Worm (Caenorhabditis elegans) whole organism, late embryonic: ENCODE measurements around the gene F26D11.2.

Source experiments
- C38D4.7 ChIP-seq: fragments of 200-800 bp; sonication (Bioruptor generic); optimal IDR thresholded peaks from 2 replicates; lab custom pipeline; 2018; ENCODE audit warnings: mild to moderate bottlenecking, missing genetic modification characterization, moderate library complexity, missing compliant biosample characterization
- ahr-1 ChIP-seq: sonication (generic microtip); optimal IDR thresholded peaks from 2 replicates; lab custom pipeline; 2016; ENCODE audit warnings: missing genetic modification characterization, missing compliant biosample characterization
- ama-1 ChIP-seq: fragments of 150-350 bp; optimal IDR thresholded peaks from 2 replicates; lab custom pipeline; 2014
- ceh-14 ChIP-seq: sonication (generic microtip); optimal IDR thresholded peaks from 2 replicates; lab custom pipeline; 2016; ENCODE audit warnings: missing genotype, missing genetic modification characterization, missing compliant biosample characterization
- ceh-18 ChIP-seq: sonication (generic microtip); optimal IDR thresholded peaks from 2 replicates; lab custom pipeline; 2016; ENCODE audit warnings: missing genetic modification characterization, missing compliant biosample characterization
- ceh-24 ChIP-seq: sonication (generic microtip); optimal IDR thresholded peaks from 2 replicates; lab custom pipeline; 2016; ENCODE audit warnings: mild to moderate bottlenecking, missing genetic modification characterization, missing compliant biosample characterization
- ceh-31 ChIP-seq: sonication (generic microtip); optimal IDR thresholded peaks from 2 replicates; lab custom pipeline; 2016; ENCODE audit warnings: missing genetic modification characterization, missing compliant biosample characterization
- ceh-34 ChIP-seq: sonication (generic microtip); optimal IDR thresholded peaks from 2 replicates; lab custom pipeline; 2016; ENCODE audit warnings: mild to moderate bottlenecking, missing genetic modification characterization, missing compliant biosample characterization
- ceh-6 ChIP-seq: fragments of 200-800 bp; sonication (Bioruptor generic); optimal IDR thresholded peaks from 2 replicates; lab custom pipeline; 2018; ENCODE audit warnings: mild to moderate bottlenecking, missing genetic modification characterization, missing compliant biosample characterization
- ceh-9 ChIP-seq: sonication (generic microtip); optimal IDR thresholded peaks from 2 replicates; lab custom pipeline; 2016; ENCODE audit warnings: mild to moderate bottlenecking, missing genetic modification characterization, inconsistent platforms, missing compliant biosample characterization
- elt-2 ChIP-seq: sonication (generic microtip); optimal IDR thresholded peaks from 2 replicates; lab custom pipeline; 2016; ENCODE audit warnings: missing genetic modification reagents, missing genetic modification characterization, missing compliant biosample characterization
- ets-4 ChIP-seq: sonication (generic microtip); optimal IDR thresholded peaks from 2 replicates; lab custom pipeline; 2016; ENCODE audit warnings: missing genetic modification characterization, missing compliant biosample characterization
- eyg-1 ChIP-seq: sonication (generic microtip); optimal IDR thresholded peaks from 2 replicates; lab custom pipeline; 2016; ENCODE audit warnings: missing genotype, missing genetic modification characterization, missing compliant biosample characterization
- fkh-6 ChIP-seq: sonication (generic microtip); optimal IDR thresholded peaks from 2 replicates; lab custom pipeline; 2016; ENCODE audit warnings: missing genetic modification characterization, missing compliant biosample characterization
- gmeb-2 ChIP-seq: sonication (generic microtip); optimal IDR thresholded peaks from 2 replicates; lab custom pipeline; 2016; ENCODE audit warnings: missing genetic modification characterization, inconsistent platforms, missing compliant biosample characterization
- hlh-13 ChIP-seq: fragments of 200-800 bp; sonication (Bioruptor generic); optimal IDR thresholded peaks from 2 replicates; lab custom pipeline; 2018; ENCODE audit warnings: mild to moderate bottlenecking, missing genetic modification characterization, missing compliant biosample characterization
- hlh-15 ChIP-seq: sonication (generic microtip); optimal IDR thresholded peaks from 2 replicates; lab custom pipeline; 2016; ENCODE audit warnings: missing genetic modification characterization, missing compliant biosample characterization
- hlh-6 ChIP-seq: sonication (generic microtip); optimal IDR thresholded peaks from 2 replicates; lab custom pipeline; 2016; ENCODE audit warnings: missing genotype, missing genetic modification characterization, missing compliant biosample characterization
- lim-6 ChIP-seq: sonication (generic microtip); optimal IDR thresholded peaks from 2 replicates; lab custom pipeline; 2016; ENCODE audit warnings: missing genetic modification characterization, missing compliant biosample characterization
- lin-11 ChIP-seq: fragments of 200-800 bp; sonication (Bioruptor generic); optimal IDR thresholded peaks from 2 replicates; lab custom pipeline; 2018; ENCODE audit warnings: mild to moderate bottlenecking, missing genetic modification characterization, missing compliant biosample characterization
- mec-3 ChIP-seq: sonication (generic microtip); optimal IDR thresholded peaks from 2 replicates; lab custom pipeline; 2016; ENCODE audit warnings: borderline replicate concordance, missing genetic modification characterization, missing compliant biosample characterization
- nhr-232 ChIP-seq: sonication (generic microtip); optimal IDR thresholded peaks from 2 replicates; lab custom pipeline; 2016; ENCODE audit warnings: missing genetic modification characterization, missing compliant biosample characterization
- pqm-1 ChIP-seq: sonication (generic microtip); optimal IDR thresholded peaks from 2 replicates; lab custom pipeline; 2016; ENCODE audit warnings: missing genetic modification characterization, missing compliant biosample characterization
- ref-2 ChIP-seq: sonication (generic microtip); optimal IDR thresholded peaks from 2 replicates; lab custom pipeline; 2016; ENCODE audit warnings: missing genetic modification characterization, missing compliant biosample characterization
- rnt-1 ChIP-seq: sonication (generic microtip); optimal IDR thresholded peaks from 2 replicates; lab custom pipeline; 2016; ENCODE audit warnings: missing genetic modification characterization, missing compliant biosample characterization
- sox-2 ChIP-seq: fragments of 200-800 bp; sonication (Bioruptor generic); IDR thresholded peaks from 2 replicates; pipeline ENCODE4 v1.3.6; 2022; ENCODE audit warnings: missing genetic modification reagents, missing genetic modification characterization, missing compliant biosample characterization
- syd-9 ChIP-seq: sonication (generic microtip); optimal IDR thresholded peaks from 2 replicates; lab custom pipeline; 2016; ENCODE audit warnings: mild to moderate bottlenecking, missing genetic modification characterization, moderate library complexity, missing compliant biosample characterization
- unc-3 ChIP-seq, 2 experiments: fragments of 200-800 bp in 1 of 2; sonication (Bioruptor generic) in 1 of 2; sonication (generic microtip) in 1 of 2; conservative IDR thresholded peaks in 1 of 2; optimal IDR thresholded peaks in 1 of 2; 2 replicates each; pipeline versions ENCODE4 v1.3.6 to Lab custom; 2016 to 2022; ENCODE audit warnings: missing compliant biosample characterization in 2 of 2, missing genetic modification characterization in 2 of 2, missing genetic modification reagents in 1 of 2
- unc-42 ChIP-seq: sonication (generic microtip); optimal IDR thresholded peaks from 2 replicates; lab custom pipeline; 2016; ENCODE audit warnings: missing genotype, missing genetic modification characterization, missing compliant biosample characterization
- unc-86 ChIP-seq: sonication (generic microtip); optimal IDR thresholded peaks from 2 replicates; lab custom pipeline; 2016; ENCODE audit warnings: missing genetic modification characterization, missing compliant biosample characterization
- zip-5 ChIP-seq: sonication (generic microtip); optimal IDR thresholded peaks from 2 replicates; lab custom pipeline; 2016; ENCODE audit warnings: missing genetic modification characterization, missing compliant biosample characterization
- ztf-16 ChIP-seq: sonication (generic microtip); optimal IDR thresholded peaks from 2 replicates; lab custom pipeline; 2017; ENCODE audit warnings: missing genetic modification characterization, missing compliant biosample characterization

F26D11.2 gene

DNA sequence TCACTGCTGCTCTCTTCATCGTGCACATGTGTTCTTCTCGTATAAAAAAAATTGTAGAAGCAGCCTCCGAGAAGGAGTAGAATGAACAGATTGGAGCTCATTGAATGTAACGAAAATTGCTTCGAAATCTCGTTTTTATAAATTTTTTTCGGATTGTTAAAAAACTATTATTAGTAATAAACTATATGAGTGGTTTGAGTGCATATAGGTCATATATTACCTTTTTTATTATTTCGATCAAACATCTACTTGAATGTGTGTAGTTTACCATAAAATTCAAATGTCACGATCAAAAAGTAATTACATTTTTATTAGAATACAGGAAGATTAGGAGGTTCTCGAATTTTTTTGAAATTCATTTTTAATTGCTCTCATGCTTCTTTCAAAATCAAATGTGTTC lies 6.2 kb upstream of the F26D11.2 start, which contains the start of gene clec-216:
clec-216 (minus strand) TSS at position 101 of the 400 bp plus-strand sequence.
- TF ChIP-seq ceh-18 (tag; lab: Kevin White, UChicago): no peak
- TF ChIP-seq gmeb-2 (tag; lab: Kevin White, UChicago): no peak
- TF ChIP-seq hlh-13 (GFP tag; lab: Kevin White, UChicago): no peak
- no peak for TF ChIP-seq pqm-1 (tag; lab: Kevin White, UChicago)
- no peak for TF ChIP-seq mec-3
- TF ChIP-seq ztf-16 (tag; lab: Kevin White, UChicago): no peak
- TF ChIP-seq ref-2 (tag; lab: Kevin White, UChicago): no peak
- no peak for TF ChIP-seq zip-5 (tag; lab: Kevin White, UChicago)
- TF ChIP-seq syd-9 (tag; lab: Kevin White, UChicago): no peak
- no peak for TF ChIP-seq unc-42 (tag; lab: Kevin White, UChicago)
- no peak for TF ChIP-seq rnt-1 (tag; lab: Kevin White, UChicago)
- no peak for TF ChIP-seq C38D4.7
- TF ChIP-seq eyg-1: no peak
- no peak for TF ChIP-seq ahr-1 (tag; lab: Kevin White, UChicago)
- TF ChIP-seq sox-2 (GFP tag; lab: Robert Waterston, UW): no peak
- no peak for TF ChIP-seq ceh-31 (tag; lab: Kevin White, UChicago)
- no peak for TF ChIP-seq elt-2 (tag; lab: Kevin White, UChicago)
- TF ChIP-seq ceh-6 (GFP tag; lab: Kevin White, UChicago): no peak

DNA sequence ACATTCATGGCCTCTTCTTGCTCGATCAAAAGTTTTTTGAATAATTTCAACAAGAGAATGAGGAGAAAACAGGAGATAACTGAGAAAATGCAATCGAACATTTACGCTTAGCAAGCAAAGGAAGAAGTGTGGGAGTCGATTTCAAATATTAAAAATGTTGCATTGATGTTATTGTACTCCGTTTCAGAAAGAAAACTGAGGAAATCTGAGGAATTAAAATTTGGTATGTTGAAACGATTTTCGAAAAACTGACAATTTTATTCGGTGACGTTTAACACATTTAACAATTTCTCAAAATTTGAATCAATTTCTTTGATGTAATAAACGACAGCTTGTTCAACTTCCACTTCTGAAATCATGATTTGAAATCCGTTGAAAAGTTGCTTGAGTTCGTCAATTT lies 4.5 kb upstream of the F26D11.2 start, which contains the start of gene F26D11.13:
F26D11.13 (minus strand) TSS at position 101 of the 400 bp plus-strand sequence.
- no peak for TF ChIP-seq eyg-1
- no peak for TF ChIP-seq hlh-6 (tag; lab: Kevin White, UChicago)
- TF ChIP-seq unc-86 (tag; lab: Kevin White, UChicago): no peak

DNA sequence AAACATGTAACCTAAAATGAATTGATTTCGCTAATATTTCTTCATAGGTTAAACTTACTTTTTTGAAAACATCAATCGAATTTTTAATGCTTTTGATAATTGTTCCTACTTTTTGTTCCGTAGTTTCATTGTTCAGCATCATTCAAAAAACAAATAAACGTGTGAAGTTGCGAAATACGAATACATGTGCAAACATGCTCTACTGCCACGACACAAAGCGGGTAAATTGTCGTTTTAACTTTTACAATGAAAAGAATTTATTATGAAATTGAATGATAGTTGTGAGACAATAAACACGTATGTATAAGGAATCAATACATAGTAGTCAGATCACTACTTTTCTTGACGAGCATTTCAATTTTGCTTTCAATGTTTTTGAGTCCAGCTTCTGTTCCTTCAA lies 3.9 kb upstream of the F26D11.2 start, which contains the start of gene F26D11.12:
F26D11.12 (minus strand) TSS at position 145 of the 400 bp plus-strand sequence.
- TF ChIP-seq eyg-1 (no peak), ahr-1 (tag; lab: Kevin White, UChicago) (no peak), ztf-16 (tag; lab: Kevin White, UChicago) (no peak), lin-11 (tag; lab: Kevin White, UChicago) (no peak), lim-6 (no peak), ama-1 (no peak), ceh-14 (tag; lab: Kevin White, UChicago) (no peak), fkh-6 (tag; lab: Kevin White, UChicago) (no peak), ets-4 (tag; lab: Kevin White, UChicago) (no peak)
- TF ChIP-seq, all 69 proteins: peak for 0

- TF ChIP-seq nhr-232 (tag; lab: Kevin White, UChicago): no peak
- no peak for TF ChIP-seq syd-9 (tag; lab: Kevin White, UChicago)
- no peak for TF ChIP-seq ceh-24 (tag; lab: Kevin White, UChicago)
- TF ChIP-seq hlh-13 (GFP tag; lab: Kevin White, UChicago): no peak
- TF ChIP-seq ceh-9 (tag; lab: Kevin White, UChicago): no peak
- no peak for TF ChIP-seq gmeb-2 (tag; lab: Kevin White, UChicago)
- TF ChIP-seq, all 69 proteins: peak for 0
Measured at ce11 chrV:7956218-7956617, 2.9 kb upstream of the F26D11.2 start, which contains the start of gene pals-34. TSS of gene pals-34 (minus strand) at chrV:7956497.

DNA sequence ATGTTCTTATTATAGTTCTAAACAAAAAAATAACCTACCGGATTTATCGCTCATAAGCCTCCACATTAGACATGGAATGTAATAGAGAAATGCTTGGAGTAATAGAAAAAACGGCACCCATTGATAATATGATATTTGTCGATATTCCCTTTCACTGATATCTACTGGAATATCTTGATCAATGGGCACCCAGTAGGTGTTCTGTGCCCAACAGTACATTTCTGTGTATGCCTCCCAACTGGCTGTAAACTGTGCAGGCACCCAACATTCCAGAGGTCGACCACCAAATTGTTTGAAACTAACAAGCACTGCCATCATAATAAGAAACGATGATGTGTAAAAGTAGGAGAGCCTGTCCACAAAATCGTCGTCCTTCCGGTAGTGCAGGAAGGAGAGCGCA lies 5.4 kb downstream of the F26D11.2 start:
- TF ChIP-seq ztf-16 (tag; lab: Kevin White, UChicago) (no peak), pqm-1 (tag; lab: Kevin White, UChicago) (no peak), ceh-34 (tag; lab: Kevin White, UChicago) (no peak), ceh-9 (tag; lab: Kevin White, UChicago) (no peak), elt-2 (tag; lab: Kevin White, UChicago) (no peak), hlh-15 (tag; lab: Kevin White, UChicago) (no peak), unc-3 (GFP tag; conservative IDR thresholded peaks at IDR 0.05; lab: Robert Waterston, UW) (no peak), unc-3 (tag; optimal IDR thresholded peaks at IDR 0.05; lab: Kevin White, UChicago) (no peak)
